Fruit fly (Drosophila melanogaster) whole organism, larva: ENCODE measurements around the gene Dab.

Experiments
- noc ChIP-seq: fragments of 200-800 bp; sonication (Bioruptor generic); optimal IDR thresholded peaks from 3 replicates; lab custom pipeline; 2019; ENCODE audit warnings: missing biosample characterization, mild to moderate bottlenecking, missing genetic modification characterization, moderate library complexity

Gene Dab

DNA sequence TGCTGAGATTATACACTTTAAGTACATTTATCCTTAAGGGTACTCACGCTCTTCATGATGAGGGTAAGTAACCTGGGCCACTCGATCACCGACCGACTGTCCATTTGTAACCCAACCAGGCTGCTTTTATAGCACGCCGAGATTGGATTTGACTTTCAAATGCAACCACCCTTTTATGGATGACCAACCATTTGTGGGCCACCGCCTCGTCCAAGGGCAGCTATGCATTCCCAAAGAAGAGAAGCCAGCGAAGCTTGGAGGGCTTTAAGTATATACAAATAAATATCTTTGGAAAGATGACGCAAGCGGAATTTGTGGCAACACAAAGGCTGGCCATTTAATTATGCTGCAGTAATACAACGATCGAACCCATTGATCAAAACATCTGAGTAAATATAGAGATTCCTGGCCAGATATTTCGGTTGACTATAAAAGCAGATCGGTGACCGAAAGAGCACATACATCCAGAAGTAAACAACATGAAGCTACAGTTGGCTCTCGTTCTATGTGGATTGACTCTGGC lies 14.2 kb downstream of the Dab start, which contains the start of the genes CG13026 and PGRP-SB2:
CG13026 (minus strand) TSS at position 101 of the 523 bp plus-strand sequence.
PGRP-SB2 (plus strand) TSS at position 473 of the 523 bp plus-strand sequence.
- TF ChIP-seq noc = no peak

DNA sequence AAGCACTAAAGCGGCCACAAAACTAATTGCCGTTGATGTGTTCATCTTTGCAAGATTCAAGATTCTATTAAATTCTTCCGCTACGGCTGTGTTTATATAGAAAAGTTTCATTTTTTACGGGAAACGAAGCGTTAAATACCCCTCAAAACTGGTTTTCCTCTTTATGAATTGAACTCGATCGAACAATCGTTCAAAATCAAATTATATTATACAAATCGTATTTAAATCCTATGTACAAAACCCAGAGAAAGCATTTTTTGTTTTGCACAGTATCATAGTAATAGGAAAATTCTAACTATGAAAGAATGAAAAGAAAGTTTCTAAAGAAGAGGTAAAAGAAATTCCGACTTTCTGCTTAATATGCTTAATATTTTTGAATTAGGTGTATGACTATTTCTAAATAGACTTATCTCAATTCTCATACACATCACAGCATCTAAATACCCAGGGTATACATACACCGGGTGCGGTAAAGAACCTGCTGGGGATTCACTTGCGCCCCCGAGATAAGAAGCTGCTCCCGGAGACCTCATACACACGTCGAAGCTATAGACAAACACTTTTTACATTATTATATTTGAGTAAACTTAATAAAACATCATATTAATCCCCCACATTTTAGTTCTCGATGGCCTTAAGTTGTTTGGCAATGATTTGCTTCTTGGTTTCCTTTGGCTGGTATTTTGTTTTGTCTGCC lies 16.2 kb downstream of the Dab start, which contains the start of gene PGRP-SB1:
PGRP-SB1 (minus strand) TSS at position 51 of the 697 bp plus-strand sequence.
- TF ChIP-seq noc = peak; percentile 42

DNA sequence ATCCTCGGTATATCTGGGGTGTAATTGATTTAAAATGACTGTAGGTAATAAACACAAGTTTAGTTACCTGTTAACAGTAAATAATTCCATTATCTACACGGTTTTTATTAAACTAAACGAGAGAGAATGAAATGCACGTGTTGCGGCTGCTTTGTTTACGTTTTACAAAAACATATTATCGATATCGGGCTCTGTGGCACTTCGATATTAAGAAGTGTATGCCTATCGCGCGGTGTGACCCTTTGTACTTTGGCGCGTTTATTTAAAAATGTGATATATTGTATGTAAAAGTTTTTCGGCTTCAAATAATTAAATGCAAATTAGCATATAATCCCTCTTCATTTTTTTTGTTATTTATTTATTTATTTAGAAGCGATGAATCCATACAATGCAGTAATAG lies 18.7 kb downstream of the Dab start, which contains the start of gene Dbp73D:
Dbp73D (minus strand) TSS at position 174 of the 400 bp plus-strand sequence.
- no peak for TF ChIP-seq noc

DNA sequence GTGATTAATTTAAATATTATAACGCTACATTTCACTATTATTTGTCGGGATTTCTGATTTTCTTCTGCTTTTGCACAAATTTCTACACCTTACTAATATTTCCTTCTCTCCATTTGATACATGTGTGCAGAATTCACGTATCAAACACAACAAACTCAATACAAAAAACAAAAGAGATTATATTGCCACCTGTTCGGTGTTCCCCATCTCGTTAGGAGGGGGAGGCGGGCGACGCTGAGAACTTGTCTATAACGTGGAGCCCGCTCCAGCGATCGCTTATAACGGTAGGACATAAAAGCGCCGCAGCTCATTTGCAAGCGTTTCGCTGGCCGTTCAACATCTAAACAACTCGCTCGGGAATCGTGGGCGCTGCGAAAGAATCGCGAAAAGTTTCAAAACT lies 21.3 kb downstream of the Dab start, which contains the start of gene CG9701:
CG9701 (plus strand) TSS at position 301 of the 400 bp plus-strand sequence.
- TF ChIP-seq noc = no peak

DNA sequence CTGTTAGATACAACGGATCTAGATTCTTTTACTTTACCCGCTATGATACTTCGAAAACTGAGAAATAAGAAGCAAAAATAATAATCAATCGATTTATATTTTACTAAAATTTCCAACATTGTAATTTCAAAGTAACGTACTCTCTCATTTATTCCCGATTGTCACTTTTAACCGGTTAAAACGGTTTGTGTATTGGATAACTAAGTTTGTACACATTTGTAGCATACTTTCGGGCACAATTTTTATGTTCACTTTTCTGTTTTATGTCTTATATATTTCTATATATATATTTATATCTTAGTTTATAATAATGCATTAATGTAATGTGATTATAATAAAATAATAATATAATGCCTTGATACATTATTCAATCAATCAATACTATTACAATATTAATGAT lies 29.7 kb downstream of the Dab start:
- no peak for TF ChIP-seq noc

DNA sequence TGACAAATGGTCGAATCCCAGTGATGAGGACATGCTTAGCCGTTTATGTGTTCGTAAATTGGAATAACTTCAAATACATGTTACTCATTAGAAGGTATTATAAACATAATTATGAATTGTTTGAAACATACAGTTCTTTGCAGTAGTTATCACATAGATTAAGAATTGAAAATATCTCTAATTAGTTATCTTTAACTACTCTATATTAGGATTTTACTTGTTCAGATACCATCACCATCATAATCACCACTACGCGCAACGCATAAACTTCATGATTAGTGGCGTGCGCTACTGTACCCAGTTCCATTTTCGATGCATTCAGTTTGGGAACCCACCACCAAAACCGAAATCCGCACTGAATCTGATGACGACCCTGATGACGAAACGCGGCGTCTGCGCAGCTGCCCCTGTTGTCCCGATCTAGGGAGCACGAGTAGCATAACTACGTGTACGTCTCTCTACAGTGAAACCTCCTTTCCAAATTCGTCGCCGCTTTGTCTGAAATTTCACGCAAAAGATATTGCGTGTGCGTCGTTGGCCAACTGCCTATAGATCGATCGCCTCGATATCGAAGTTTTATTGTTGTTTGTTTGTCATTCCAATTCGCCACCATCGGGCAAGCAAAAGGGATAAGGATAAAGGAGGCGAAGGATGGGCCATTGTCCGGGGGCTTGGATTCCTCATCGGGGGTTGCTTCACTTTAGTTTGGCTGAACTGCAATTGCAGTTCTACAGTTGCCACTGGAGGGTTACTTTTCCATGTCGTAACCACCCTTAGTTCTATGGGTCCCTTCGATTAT lies 32.2 kb downstream of the Dab start:
- TF ChIP-seq noc = no peak

DNA sequence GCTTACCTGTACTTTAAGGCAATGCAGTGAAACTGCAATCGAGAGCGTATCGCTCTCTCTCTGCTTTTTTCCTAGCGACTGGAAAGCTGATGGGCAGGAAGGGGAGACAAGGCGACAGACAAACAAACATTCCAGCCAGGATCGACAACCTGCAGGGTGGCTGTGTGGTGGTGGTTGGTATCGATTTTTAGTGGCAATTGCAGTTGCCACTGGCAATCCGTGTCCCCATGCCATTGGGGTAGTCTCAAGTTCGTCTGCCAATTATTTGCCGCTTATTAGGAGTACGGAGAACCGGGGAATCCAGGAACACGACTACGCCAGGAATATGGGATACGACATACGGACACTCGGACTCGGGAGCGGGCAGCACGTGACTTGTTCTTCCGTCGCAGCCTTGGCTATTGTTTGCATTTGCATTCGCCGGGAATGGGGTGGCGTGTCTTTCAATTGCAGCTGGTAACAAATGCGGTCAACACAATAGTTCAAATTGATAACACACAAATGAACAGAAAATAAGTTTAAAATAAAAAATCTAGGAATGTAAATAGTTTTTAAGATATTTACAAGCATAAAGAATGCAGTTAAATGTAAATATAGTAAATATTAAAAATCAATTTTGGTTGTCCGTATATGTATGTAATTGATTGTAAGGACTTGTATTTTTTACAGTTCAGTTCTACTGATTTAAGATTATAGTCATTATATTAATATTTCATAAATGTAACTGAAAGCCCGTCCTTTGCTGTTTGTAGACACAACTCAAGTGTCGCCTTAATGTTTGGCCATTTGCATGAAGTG lies 34.9 kb downstream of the Dab start:
- no peak for TF ChIP-seq noc

DNA sequence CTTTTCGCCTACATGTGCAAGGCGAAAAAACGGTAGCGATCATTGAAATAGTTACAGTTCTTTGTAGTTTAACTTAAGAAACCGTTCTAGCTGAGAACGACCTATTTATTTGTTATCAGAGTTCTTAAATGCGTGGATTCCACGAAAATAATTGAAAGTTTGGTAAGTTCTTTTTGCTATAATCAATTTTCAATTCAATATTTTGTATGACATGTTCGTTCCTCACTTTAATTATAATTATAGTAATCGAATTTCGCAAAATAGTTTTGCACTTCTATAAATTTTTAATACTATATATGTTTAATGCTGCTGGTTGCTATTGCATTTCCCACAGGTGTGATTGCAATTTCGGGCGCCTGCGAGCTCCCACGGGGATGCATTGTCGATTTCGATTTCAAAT lies 36.4 kb downstream of the Dab start:
- TF ChIP-seq noc = no peak

DNA sequence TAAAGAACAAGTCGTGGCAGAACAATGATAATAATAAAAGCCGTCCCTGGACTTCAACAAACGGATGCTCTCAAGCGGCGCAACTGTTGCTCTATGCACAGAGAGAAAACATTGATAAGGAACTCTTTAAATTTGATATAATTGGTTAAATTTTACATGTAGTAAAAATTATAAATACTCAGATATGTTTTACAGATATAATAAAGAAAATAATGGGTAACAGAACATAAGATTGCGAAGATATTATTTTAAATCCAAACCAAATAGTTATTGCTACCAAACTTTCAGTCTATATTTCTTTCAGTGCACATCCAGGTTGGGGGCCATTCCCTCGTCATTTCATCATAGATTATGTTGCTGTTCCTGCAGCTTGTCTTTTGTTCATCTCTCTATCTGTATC lies 37.8 kb downstream of the Dab start:
- no peak for TF ChIP-seq noc

DNA sequence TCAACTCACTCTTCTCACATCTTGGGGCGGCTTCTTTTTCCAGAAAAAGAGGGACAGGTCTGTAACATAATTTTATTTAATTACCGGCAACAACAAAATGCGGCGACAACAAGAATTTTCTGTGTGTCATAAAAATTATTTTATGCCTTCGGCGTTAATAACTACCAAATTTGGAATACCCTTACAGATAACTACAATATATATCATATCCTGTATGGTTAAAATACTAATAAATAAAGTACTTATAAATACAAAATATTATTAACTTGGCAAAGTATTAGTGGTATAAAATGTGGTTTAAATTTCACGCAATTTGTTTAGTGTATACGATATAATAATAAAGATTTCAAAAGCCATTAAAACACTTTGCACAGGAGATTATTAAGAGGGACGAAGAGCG lies 38.8 kb downstream of the Dab start:
- TF ChIP-seq noc = no peak

DNA sequence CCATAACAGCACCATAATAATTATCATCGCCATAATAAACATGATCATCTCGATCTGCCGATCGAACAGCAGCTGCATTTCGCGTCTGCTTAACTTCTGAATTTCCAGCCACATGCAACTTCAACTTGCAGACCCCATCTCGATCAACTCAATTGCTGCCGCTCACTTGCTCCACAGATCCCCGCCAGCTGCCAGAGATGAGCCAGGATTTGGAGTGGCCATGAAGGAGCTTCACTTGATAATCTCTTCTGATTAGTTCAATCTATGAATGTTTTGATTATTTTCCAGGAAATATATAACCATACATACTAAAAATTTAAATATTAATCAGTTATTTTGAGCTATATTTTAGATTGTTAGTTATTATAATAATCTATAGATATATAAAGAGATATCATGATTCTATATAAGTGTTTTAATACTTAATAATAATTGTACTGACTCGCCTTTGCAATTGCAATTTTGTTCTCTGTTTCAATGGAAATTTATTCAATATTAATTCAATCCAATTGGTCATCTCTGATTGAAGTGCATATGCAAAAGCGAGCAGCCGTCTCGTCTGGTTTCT lies 39.6 kb downstream of the Dab start:
- no peak for TF ChIP-seq noc

DNA sequence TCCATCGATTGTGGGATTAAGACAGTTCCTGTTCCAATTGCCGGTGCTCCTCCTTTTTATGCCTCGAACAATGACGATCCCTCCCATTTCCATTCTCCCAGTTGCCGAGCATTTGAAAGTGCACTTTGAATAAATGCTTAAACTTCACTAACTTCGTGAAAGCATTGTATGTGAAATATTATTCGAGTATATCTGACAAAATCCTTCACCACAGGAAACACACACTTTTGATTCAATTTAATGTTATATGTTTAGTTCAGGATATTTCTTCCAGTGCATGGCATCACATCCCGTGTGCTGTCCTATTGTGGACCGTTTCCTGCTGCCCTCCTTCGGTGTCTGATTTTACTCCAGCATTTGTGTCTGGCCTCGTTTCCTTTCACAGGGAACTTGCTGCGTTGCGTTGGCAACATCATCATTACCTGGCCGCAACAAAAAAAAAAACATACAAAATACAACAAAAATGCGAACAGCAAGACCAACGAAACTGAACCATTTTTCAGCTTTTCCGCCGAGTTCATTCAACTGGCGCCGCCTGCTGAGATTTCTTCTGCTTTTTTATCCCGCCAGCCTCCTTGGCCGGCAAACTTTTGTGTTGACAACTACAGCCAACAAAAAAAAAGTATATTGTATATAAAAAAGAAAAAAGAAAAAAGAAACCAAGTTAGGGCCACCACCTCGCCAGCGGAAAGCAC lies 40.6 kb downstream of the Dab start:
- TF ChIP-seq noc = no peak

DNA sequence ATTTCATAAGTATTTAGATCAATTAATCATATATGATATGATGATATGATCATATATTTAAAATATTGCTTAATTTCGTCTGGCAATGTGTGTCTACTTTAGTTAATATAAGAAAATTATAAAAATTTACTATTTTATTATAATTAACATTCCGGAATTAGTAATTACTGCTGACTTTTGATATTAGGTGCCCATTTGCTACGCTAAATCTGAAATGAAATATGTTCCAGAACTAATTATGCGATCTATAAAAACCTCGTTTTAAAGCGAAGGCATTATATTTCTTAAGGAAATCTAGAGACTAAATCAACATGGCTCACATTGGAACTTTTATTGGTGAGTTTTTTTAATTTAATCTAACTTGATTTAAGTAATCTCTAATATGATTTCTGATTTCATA lies 43.3 kb downstream of the Dab start, which contains the start of gene CG42852:
CG42852 (plus strand) TSS at position 301 of the 400 bp plus-strand sequence.
- TF ChIP-seq noc = no peak

DNA sequence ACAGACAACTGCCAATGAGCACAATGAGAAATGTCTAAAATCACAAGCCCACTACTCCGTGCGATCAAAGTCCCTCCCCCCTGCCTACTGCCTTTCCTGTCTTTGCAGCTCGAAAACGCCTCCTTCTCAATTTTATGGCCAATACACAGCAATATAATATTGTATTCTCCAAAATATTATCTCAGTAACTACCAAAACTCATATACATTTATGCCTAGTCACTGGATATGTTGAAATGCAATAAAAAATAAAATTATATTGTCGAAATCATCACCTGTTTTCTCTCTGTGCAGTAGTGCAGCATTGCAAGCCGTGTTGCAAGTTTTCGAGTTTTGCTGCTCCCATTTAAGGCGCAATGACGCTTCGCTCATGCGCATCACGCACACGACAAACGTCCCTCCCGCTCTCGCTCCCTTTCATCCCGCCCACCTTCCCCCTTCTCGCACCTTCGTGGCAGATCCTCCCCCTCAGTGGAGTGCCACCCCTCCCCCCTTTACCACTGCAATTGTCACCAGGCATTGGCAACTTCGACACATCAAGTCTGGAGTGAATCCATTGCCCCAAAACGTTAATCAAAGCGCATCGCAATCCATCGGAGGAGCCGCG lies 46.7 kb downstream of the Dab start:
- no peak for TF ChIP-seq noc

DNA sequence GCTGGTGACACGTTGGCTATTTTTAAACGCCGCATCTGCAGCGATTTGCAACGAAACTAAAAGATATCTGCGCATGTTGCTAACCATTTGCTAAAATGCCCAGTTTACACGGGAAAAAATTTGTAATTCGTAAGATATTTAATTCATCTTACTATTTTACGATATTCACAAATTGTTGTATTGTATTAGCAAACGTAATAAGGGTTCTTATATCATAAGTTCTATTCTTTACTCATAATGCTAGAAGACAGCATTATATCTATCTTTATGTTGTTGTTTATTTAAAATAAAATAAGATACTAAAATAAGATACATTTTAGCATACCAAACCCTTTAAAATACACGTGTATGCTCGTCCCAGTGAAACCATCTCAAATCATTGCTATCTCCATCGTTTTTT lies 47.6 kb downstream of the Dab start:
- TF ChIP-seq noc = no peak
